Worm (Caenorhabditis elegans) whole organism, young adult: ENCODE data around the gene ZC373.5.

ENCODE experiments used
- F57A8.1 ChIP-seq: fragments of 200-800 bp; sonication (Bioruptor generic); optimal IDR thresholded peaks from 2 replicates; lab custom pipeline; 2018; ENCODE audit warnings: mild to moderate bottlenecking, missing genetic modification characterization, moderate library complexity, missing compliant biosample characterization
- bed-1 ChIP-seq: fragments of 200-800 bp; sonication (Bioruptor generic); IDR thresholded peaks from 2 replicates; pipeline ENCODE4 v1.3.6; 2022; ENCODE audit warnings: missing genetic modification reagents, missing genetic modification characterization, missing compliant biosample characterization
- ceh-91 ChIP-seq: fragments of 200-800 bp; sonication (Bioruptor generic); IDR thresholded peaks from 2 replicates; pipeline ENCODE4 v1.3.6; 2022; ENCODE audit warnings: missing genetic modification reagents, missing genetic modification characterization, missing compliant biosample characterization
- sea-2 ChIP-seq: fragments of 200-800 bp; sonication (Bioruptor generic); IDR thresholded peaks from 2 replicates; pipeline ENCODE4 v1.3.6; 2022; ENCODE audit warnings: missing genetic modification characterization, missing compliant biosample characterization
- snpc-4 ChIP-seq, 5 experiments: fragments of 150-350 bp in 1 of 5; sonication (generic microtip) in 4 of 5; optimal IDR thresholded peaks; 2 replicates each; lab custom pipeline; 2014 to 2018; ENCODE audit warnings: missing genetic modification characterization in 5 of 5, missing biosample characterization in 3 of 5, antibody characterized with exemption in 2 of 5, mild to moderate bottlenecking in 2 of 5, missing compliant biosample characterization in 2 of 5, missing genotype in 2 of 5, moderate library complexity in 2 of 5, missing genetic modification reagents in 1 of 5

DNA sequence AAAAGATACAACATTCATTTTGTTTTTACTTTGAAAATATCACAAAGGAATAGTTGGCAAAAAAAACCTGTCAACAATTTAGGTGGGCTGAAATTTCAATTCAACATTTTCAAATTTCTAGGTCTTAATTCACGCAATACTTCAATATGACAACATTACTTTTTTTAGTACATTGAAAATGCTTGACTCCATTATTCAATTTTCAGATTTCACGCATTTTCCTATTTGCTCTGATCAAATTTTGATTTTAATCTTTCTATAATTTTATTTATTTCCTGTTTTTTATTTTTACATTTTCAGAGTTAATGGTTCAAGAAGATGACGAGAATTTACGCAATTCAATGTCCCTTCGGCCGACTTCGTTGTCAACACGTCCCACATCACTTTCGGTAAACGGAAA, 46.6 kb downstream of the ZC373.5 start, which contains the start of gene mkk-4:
- TF ChIP-seq F57A8.1 (GFP tag; lab: Kevin White, UChicago) = no peak
- no peak for TF ChIP-seq sea-2
- no peak for TF ChIP-seq ceh-91 (GFP tag; lab: Robert Waterston, UW)
- no peak for TF ChIP-seq snpc-4 (GFP tag; optimal IDR thresholded peaks at IDR 0.05; lab: Kevin White, UChicago)
- no peak for TF ChIP-seq snpc-4 (tag; optimal IDR thresholded peaks at IDR 0.05; lab: Kevin White, UChicago)
- TF ChIP-seq bed-1 = no peak
